Fruit fly (Drosophila melanogaster) whole organism, embryonic: ENCODE results near the gene CG33090.
A peak's percentile ranks its signal among the peaks of the same experiment; 100 is the strongest.

ENCODE experiments used
- Aef1 ChIP-seq: fragments of 200-800 bp; sonication (Bioruptor generic); IDR thresholded peaks from 3 replicates; pipeline ENCODE4 v1.3.6; 2022; ENCODE audit warnings: missing biosample characterization, missing genetic modification characterization
- BEAF-32 ChIP-seq: fragments of 200-800 bp; sonication (Bioruptor generic); optimal IDR thresholded peaks from 3 replicates; lab custom pipeline; 2017; ENCODE audit warnings: missing biosample characterization, missing genetic modification characterization, mild to moderate bottlenecking, moderate library complexity, missing genetic modification reagents
- CG10565 ChIP-seq: fragments of 200-800 bp; sonication (Bioruptor generic); optimal IDR thresholded peaks from 3 replicates; lab custom pipeline; 2016; ENCODE audit warnings: missing biosample characterization, mild to moderate bottlenecking, missing genetic modification characterization
- CG11723 ChIP-seq: fragments of 200-800 bp; sonication (Bioruptor generic); optimal IDR thresholded peaks from 2 replicates; lab custom pipeline; 2017; ENCODE audit warnings: missing biosample characterization, mild to moderate bottlenecking, missing genetic modification characterization
- CG12744 ChIP-seq: fragments of 200-800 bp; sonication (Bioruptor generic); optimal IDR thresholded peaks from 2 replicates; lab custom pipeline; 2016; ENCODE audit warnings: missing biosample characterization, missing genetic modification characterization
- CG13424 ChIP-seq: fragments of 200-800 bp; sonication (Bioruptor generic); optimal IDR thresholded peaks from 2 replicates; lab custom pipeline; 2019; ENCODE audit warnings: missing biosample characterization, mild to moderate bottlenecking, missing genetic modification characterization, moderate library complexity
- CG14667 ChIP-seq: fragments of 200-800 bp; sonication (Bioruptor generic); IDR thresholded peaks from 2 replicates; pipeline ENCODE4 v1.3.6; 2022; ENCODE audit warnings: missing biosample characterization, missing genetic modification characterization
- CG14860 ChIP-seq: fragments of 200-800 bp; sonication (Bioruptor generic); IDR thresholded peaks from 3 replicates; pipeline ENCODE4 v1.3.6; 2022; ENCODE audit warnings: missing biosample characterization, missing genetic modification characterization; ENCODE audit not compliant: partially characterized antibody
- CG15601 ChIP-seq: fragments of 200-800 bp; sonication (Bioruptor generic); optimal IDR thresholded peaks from 3 replicates; lab custom pipeline; 2019; ENCODE audit warnings: missing biosample characterization, mild to moderate bottlenecking, missing genetic modification characterization, moderate library complexity
- CG18011 ChIP-seq: fragments of 200-800 bp; sonication (Bioruptor generic); optimal IDR thresholded peaks from 2 replicates; lab custom pipeline; 2017; ENCODE audit warnings: missing biosample characterization, missing genetic modification characterization, mild to moderate bottlenecking, moderate library complexity, missing genotype
- CG31388 ChIP-seq: fragments of 200-800 bp; sonication (Bioruptor generic); optimal IDR thresholded peaks from 2 replicates; lab custom pipeline; 2016; ENCODE audit warnings: missing biosample characterization, missing genetic modification characterization
- CG31441 ChIP-seq: fragments of 200-800 bp; sonication (Bioruptor generic); IDR thresholded peaks from 2 replicates; pipeline ENCODE4 v1.3.6; 2022; ENCODE audit warnings: missing biosample characterization, missing genetic modification characterization
- CG32772 ChIP-seq: fragments of 200-800 bp; sonication (Bioruptor generic); IDR thresholded peaks from 2 replicates; pipeline ENCODE4 v1.3.6; 2022; ENCODE audit warnings: missing biosample characterization, missing genetic modification characterization
- CG34224 ChIP-seq: fragments of 200-800 bp; sonication (Bioruptor generic); IDR thresholded peaks from 3 replicates; pipeline ENCODE4 v1.3.6; 2022; ENCODE audit warnings: missing biosample characterization, missing genetic modification characterization; ENCODE audit not compliant: partially characterized antibody
- CG42726 ChIP-seq: fragments of 200-800 bp; sonication (Bioruptor generic); IDR thresholded peaks from 2 replicates; pipeline ENCODE4 v1.3.6; 2022; ENCODE audit warnings: missing biosample characterization, missing genetic modification characterization; ENCODE audit not compliant: partially characterized antibody
- CG4360 ChIP-seq: fragments of 200-800 bp; sonication (Bioruptor generic); IDR thresholded peaks from 2 replicates; pipeline ENCODE4 v1.3.6; 2022; ENCODE audit warnings: missing biosample characterization, missing genetic modification characterization
- CG4820 ChIP-seq: fragments of 200-800 bp; sonication (Bioruptor generic); optimal IDR thresholded peaks from 3 replicates; lab custom pipeline; 2016; ENCODE audit warnings: missing biosample characterization, missing genetic modification characterization
- CG6791 ChIP-seq: fragments of 200-800 bp; sonication (Bioruptor generic); IDR thresholded peaks from 3 replicates; pipeline ENCODE4 v1.3.6; 2022; ENCODE audit warnings: missing biosample characterization, missing genetic modification characterization; ENCODE audit not compliant: partially characterized antibody
- CG8089 ChIP-seq: fragments of 200-800 bp; sonication (Bioruptor generic); optimal IDR thresholded peaks from 3 replicates; lab custom pipeline; 2016; ENCODE audit warnings: missing biosample characterization, missing genetic modification characterization
- CTCF ChIP-seq: fragments of 200-800 bp; sonication (Bioruptor generic); optimal IDR thresholded peaks from 2 replicates; lab custom pipeline; 2017; ENCODE audit warnings: missing biosample characterization, mild to moderate bottlenecking, missing genetic modification characterization, moderate library complexity
- E2f2 ChIP-seq: fragments of 200-800 bp; sonication (Bioruptor generic); IDR thresholded peaks from 2 replicates; pipeline ENCODE4 v1.3.6; 2022; ENCODE audit warnings: missing biosample characterization, missing genetic modification characterization
- Ets97D ChIP-seq: fragments of 200-800 bp; sonication (Bioruptor generic); optimal IDR thresholded peaks from 3 replicates; lab custom pipeline; 2016; ENCODE audit warnings: missing biosample characterization, missing genetic modification characterization
- HHEX ChIP-seq: fragments of 200-800 bp; sonication (Bioruptor generic); optimal IDR thresholded peaks from 3 replicates; lab custom pipeline; 2017; ENCODE audit warnings: missing biosample characterization, mild to moderate bottlenecking, missing genetic modification characterization, missing genetic modification reagents
- HmgD ChIP-seq: fragments of 200-800 bp; sonication (Bioruptor generic); optimal IDR thresholded peaks from 3 replicates; lab custom pipeline; 2016; ENCODE audit warnings: missing biosample characterization, missing genetic modification characterization
- Max ChIP-seq: fragments of 200-800 bp; sonication (Bioruptor generic); optimal IDR thresholded peaks from 2 replicates; lab custom pipeline; 2016; ENCODE audit warnings: missing biosample characterization, mild to moderate bottlenecking, missing genetic modification characterization
- Myb ChIP-seq: fragments of 200-800 bp; sonication (Bioruptor generic); optimal IDR thresholded peaks from 2 replicates; lab custom pipeline; 2016; ENCODE audit warnings: missing biosample characterization, missing genetic modification characterization
- PHDP ChIP-seq: fragments of 200-800 bp; sonication (Bioruptor generic); optimal IDR thresholded peaks from 3 replicates; lab custom pipeline; 2018; ENCODE audit warnings: missing biosample characterization, mild to moderate bottlenecking, missing genetic modification characterization, moderate library complexity
- Scr ChIP-seq: fragments of 200-800 bp; sonication (Bioruptor generic); IDR thresholded peaks from 2 replicates; pipeline ENCODE4 v1.3.6; 2022; ENCODE audit warnings: missing biosample characterization, missing genetic modification characterization; ENCODE audit not compliant: partially characterized antibody
- Sin3A ChIP-seq: fragments of >200 bp; optimal IDR thresholded peaks from 2 replicates; lab custom pipeline; 2018
- Spps ChIP-seq: fragments of 200-800 bp; sonication (Bioruptor generic); optimal IDR thresholded peaks from 2 replicates; lab custom pipeline; 2018; ENCODE audit warnings: missing biosample characterization, mild to moderate bottlenecking, missing genetic modification characterization
- Sry-δ ChIP-seq: fragments of 200-800 bp; sonication (Bioruptor generic); optimal IDR thresholded peaks from 2 replicates; lab custom pipeline; 2016; ENCODE audit warnings: missing biosample characterization, missing genetic modification characterization
- YL-1 ChIP-seq: fragments of 200-800 bp; sonication (Bioruptor generic); optimal IDR thresholded peaks from 3 replicates; lab custom pipeline; 2017; ENCODE audit warnings: missing biosample characterization, mild to moderate bottlenecking, missing genetic modification characterization
- bcd ChIP-seq: fragments of 200-800 bp; sonication (Bioruptor generic); optimal IDR thresholded peaks from 2 replicates; lab custom pipeline; 2017; ENCODE audit warnings: missing biosample characterization, mild to moderate bottlenecking, missing genetic modification characterization
- gfzf ChIP-seq: fragments of 200-800 bp; sonication (Bioruptor generic); optimal IDR thresholded peaks from 2 replicates; lab custom pipeline; 2016; ENCODE audit warnings: missing biosample characterization, mild to moderate bottlenecking, missing genetic modification characterization, moderate library complexity
- gt ChIP-seq: fragments of 200-800 bp; sonication (Bioruptor generic); IDR thresholded peaks from 2 replicates; pipeline ENCODE4 v1.3.6; 2022; ENCODE audit warnings: missing biosample characterization, missing genetic modification characterization
- jigr1 ChIP-seq: fragments of 200-800 bp; sonication (Bioruptor generic); IDR thresholded peaks from 3 replicates; pipeline ENCODE4 v1.3.6; 2022; ENCODE audit warnings: missing biosample characterization, missing genetic modification characterization
- kni ChIP-seq: fragments of 200-800 bp; sonication (Bioruptor generic); optimal IDR thresholded peaks from 3 replicates; lab custom pipeline; 2017; ENCODE audit warnings: mild to moderate bottlenecking, missing biosample characterization, missing genetic modification reagents, missing genetic modification characterization
- maf-S ChIP-seq: fragments of 200-800 bp; sonication (Bioruptor generic); optimal IDR thresholded peaks from 2 replicates; lab custom pipeline; 2016; ENCODE audit warnings: missing biosample characterization, missing genetic modification characterization
- nau ChIP-seq: fragments of 200-800 bp; sonication (Bioruptor generic); optimal IDR thresholded peaks from 3 replicates; lab custom pipeline; 2017; ENCODE audit warnings: missing biosample characterization, mild to moderate bottlenecking, missing genetic modification characterization, missing genetic modification reagents
- nerfin-2 ChIP-seq: fragments of 200-800 bp; sonication (Bioruptor generic); IDR thresholded peaks from 2 replicates; pipeline ENCODE4 v1.3.6; 2022; ENCODE audit warnings: missing biosample characterization, missing genetic modification characterization; ENCODE audit not compliant: partially characterized antibody
- nom ChIP-seq: fragments of 200-800 bp; sonication (Bioruptor generic); optimal IDR thresholded peaks from 2 replicates; lab custom pipeline; 2017; ENCODE audit warnings: missing biosample characterization, missing genetic modification characterization, mild to moderate bottlenecking, moderate library complexity, missing genetic modification reagents
- p53 ChIP-seq: fragments of 200-800 bp; sonication (Bioruptor generic); optimal IDR thresholded peaks from 2 replicates; lab custom pipeline; 2016; ENCODE audit warnings: missing biosample characterization, missing genetic modification characterization
- pho ChIP-seq: fragments of 200-800 bp; sonication (Bioruptor generic); optimal IDR thresholded peaks from 2 replicates; lab custom pipeline; 2016; ENCODE audit warnings: missing biosample characterization, missing genetic modification characterization
- pzg ChIP-seq: fragments of 200-800 bp; sonication (Bioruptor generic); optimal IDR thresholded peaks from 3 replicates; lab custom pipeline; 2018; ENCODE audit warnings: missing biosample characterization, mild to moderate bottlenecking, missing genetic modification characterization, moderate library complexity
- run ChIP-seq: fragments of 200-800 bp; sonication (Bioruptor generic); optimal IDR thresholded peaks from 3 replicates; lab custom pipeline; 2018; ENCODE audit warnings: missing biosample characterization, mild to moderate bottlenecking, missing genetic modification characterization
- sna ChIP-seq: fragments of 200-800 bp; sonication (Bioruptor generic); IDR thresholded peaks from 2 replicates; pipeline ENCODE4 v1.3.6; 2022; ENCODE audit warnings: missing biosample characterization, missing genetic modification characterization; ENCODE audit not compliant: partially characterized antibody
- trem ChIP-seq: fragments of 200-800 bp; optimal IDR thresholded peaks from 3 replicates; lab custom pipeline; 2019; ENCODE audit warnings: missing biosample characterization, mild to moderate bottlenecking, missing genetic modification characterization, moderate library complexity
- unc-4 ChIP-seq: fragments of 200-800 bp; sonication (Bioruptor generic); IDR thresholded peaks from 2 replicates; pipeline ENCODE4 v1.3.6; 2022; ENCODE audit warnings: missing biosample characterization, missing genetic modification characterization; ENCODE audit not compliant: partially characterized antibody
- wdn ChIP-seq: fragments of 200-800 bp; sonication (Bioruptor generic); IDR thresholded peaks from 2 replicates; pipeline ENCODE4 v1.3.6; 2022; ENCODE audit warnings: missing biosample characterization, missing genetic modification characterization
- z ChIP-seq: fragments of 200-800 bp; sonication (Bioruptor generic); IDR thresholded peaks from 3 replicates; pipeline ENCODE4 v1.3.6; 2022; ENCODE audit warnings: missing biosample characterization, missing genetic modification characterization
- zfh2 ChIP-seq: fragments of 200-800 bp; sonication (Bioruptor generic); optimal IDR thresholded peaks from 2 replicates; lab custom pipeline; 2016; ENCODE audit warnings: missing biosample characterization, missing genetic modification characterization

CG33090 gene

dm6 chr2L:14348602-14349001 lies 14.6 kb downstream of the CG33090 start, which contains the start of gene mTTF (continued):
- TF ChIP-seq nerfin-2 (GFP tag; lab: Robert Waterston, UW) = 0 out of 2 replicates have a peak, but pooled peaks have one; percentile 10
- no peak for TF ChIP-seq CG4820 (GFP tag; lab: Kevin White, UChicago)
- TF ChIP-seq CG14860 (GFP tag; lab: Robert Waterston, UW) = peak; percentile 36; the same call in 1 of the 3 replicates
- no peak for TF ChIP-seq Max (GFP tag; lab: Kevin White, UChicago)
- TF ChIP-seq Ets97D = peak; percentile 59
- TF ChIP-seq BEAF-32 = peak; percentile 32
- no peak for TF ChIP-seq bcd (GFP tag; lab: Kevin White, UChicago)
- no peak for TF ChIP-seq maf-S (GFP tag; lab: Kevin White, UChicago)
- TF ChIP-seq gt (GFP tag; lab: Robert Waterston, UW) = no peak
- no peak for TF ChIP-seq PHDP (tag; lab: Kevin White, UChicago)
- no peak for TF ChIP-seq nau (GFP tag; lab: Kevin White, UChicago)
- no peak for TF ChIP-seq CG4360 (GFP tag; lab: Robert Waterston, UW)
- TF ChIP-seq CG31441 (GFP tag; lab: Robert Waterston, UW) = no peak
- TF ChIP-seq Aef1 (GFP tag; lab: Robert Waterston, UW) = no peak
- TF ChIP-seq jigr1 (GFP tag; lab: Robert Waterston, UW) = no peak
- no peak for TF ChIP-seq CG12744 (GFP tag; lab: Kevin White, UChicago)
- TF ChIP-seq CG11723 (GFP tag; lab: Kevin White, UChicago) = no peak
- TF ChIP-seq pzg = peak; percentile 82
- peak; percentile 34 for TF ChIP-seq gfzf (GFP tag; lab: Kevin White, UChicago)
- TF ChIP-seq CG42726 (GFP tag; lab: Robert Waterston, UW) = peak; percentile 45; the same call in 1 of the 2 replicates
- TF ChIP-seq zfh2 (GFP tag; lab: Kevin White, UChicago) = no peak
- no peak for TF ChIP-seq wdn (GFP tag; lab: Robert Waterston, UW)
- TF ChIP-seq HHEX (GFP tag; lab: Kevin White, UChicago) = no peak
- no peak for TF ChIP-seq CG14667
- TF ChIP-seq CG34224 (GFP tag; lab: Robert Waterston, UW) = peak; percentile 45; the same call in 1 of the 3 replicates
- peak; percentile 37 for TF ChIP-seq CTCF
- TF ChIP-seq YL-1 (GFP tag; lab: Kevin White, UChicago) = peak; percentile 28
- no peak for TF ChIP-seq kni (GFP tag; lab: Kevin White, UChicago)
- no peak for TF ChIP-seq CG8089 (GFP tag; lab: Kevin White, UChicago)
- TF ChIP-seq trem = peak; percentile 50
- peak; percentile 49 for TF ChIP-seq Scr (GFP tag; lab: Robert Waterston, UW)
- no peak for TF ChIP-seq HmgD (GFP tag; lab: Kevin White, UChicago)
- TF ChIP-seq sna = peak; percentile 73
- TF ChIP-seq CG13424 (tag; lab: Kevin White, UChicago) = peak; percentile 10
- peak; percentile 78 for TF ChIP-seq E2f2 (GFP tag; lab: Robert Waterston, UW)
- TF ChIP-seq CG10565 (GFP tag; lab: Kevin White, UChicago) = no peak
- peak; percentile 47 for TF ChIP-seq Sry-δ (GFP tag; lab: Kevin White, UChicago)
- TF ChIP-seq pho (GFP tag; lab: Kevin White, UChicago) = no peak
- peak; percentile 99 for TF ChIP-seq CG18011 (GFP tag; lab: Kevin White, UChicago)
- TF ChIP-seq CG6791 (GFP tag; lab: Robert Waterston, UW) = peak; percentile 58; the same call in 2 of the 3 replicates
- TF ChIP-seq Sin3A = peak; percentile 33
- TF ChIP-seq Spps (tag; lab: Kevin White, UChicago) = no peak
- no peak for TF ChIP-seq CG31388
- peak; percentile 29 for TF ChIP-seq CG15601 (tag; lab: Kevin White, UChicago)
- TF ChIP-seq z (GFP tag; lab: Robert Waterston, UW) = no peak
- TF ChIP-seq CG32772 (GFP tag; lab: Robert Waterston, UW) = no peak
- TF ChIP-seq nom (GFP tag; lab: Kevin White, UChicago) = no peak
- TF ChIP-seq unc-4 (GFP tag; lab: Robert Waterston, UW) = peak; percentile 43; the same call in 1 of the 2 replicates
- TF ChIP-seq Myb (GFP tag; lab: Kevin White, UChicago) = peak; percentile 99
- no peak for TF ChIP-seq run (tag; lab: Kevin White, UChicago)
- TF ChIP-seq p53 (GFP tag; lab: Kevin White, UChicago) = no peak
